Worm (Caenorhabditis elegans) whole organism, L1 larva: Measurements from ENCODE around the gene M03C11.9.

ENCODE experiments used
- C16A3.4 ChIP-seq: fragments of 150-350 bp; optimal IDR thresholded peaks from 2 replicates; lab custom pipeline; 2014; ENCODE audit warnings: missing biosample characterization, missing genetic modification characterization
- Y116A8C.19 ChIP-seq: sonication (generic microtip); optimal IDR thresholded peaks from 2 replicates; lab custom pipeline; 2016; ENCODE audit warnings: missing compliant biosample characterization, missing genetic modification characterization, borderline replicate concordance
- alr-1 ChIP-seq: fragments of 200-800 bp; sonication (Bioruptor generic); optimal IDR thresholded peaks from 2 replicates; lab custom pipeline; 2018; ENCODE audit warnings: borderline replicate concordance, mild to moderate bottlenecking, missing genetic modification characterization, missing compliant biosample characterization
- ama-1 ChIP-seq: fragments of 150-350 bp; optimal IDR thresholded peaks from 2 replicates; lab custom pipeline; 2014
- ceh-63 ChIP-seq: fragments of 200-800 bp; sonication (Bioruptor generic); optimal IDR thresholded peaks from 2 replicates; lab custom pipeline; 2018; ENCODE audit warnings: mild to moderate bottlenecking, missing genetic modification characterization, missing compliant biosample characterization
- ceh-8 ChIP-seq: fragments of 200-800 bp; sonication (Bioruptor generic); optimal IDR thresholded peaks from 2 replicates; lab custom pipeline; 2018; ENCODE audit warnings: mild to moderate bottlenecking, missing genetic modification characterization, moderate library complexity, missing compliant biosample characterization
- ceh-82 ChIP-seq, 3 experiments: fragments of 150-350 bp in 1 of 3; sonication (generic microtip) in 2 of 3; optimal IDR thresholded peaks; 2 replicates each; lab custom pipeline; 2014 to 2017; ENCODE audit warnings: missing biosample characterization in 3 of 3, missing genetic modification characterization in 3 of 3
- ceh-90 ChIP-seq: sonication (generic microtip); optimal IDR thresholded peaks from 2 replicates; lab custom pipeline; 2016; ENCODE audit warnings: missing genetic modification characterization, missing compliant biosample characterization
- dsc-1 ChIP-seq: sonication (generic microtip); optimal IDR thresholded peaks from 2 replicates; lab custom pipeline; 2016; ENCODE audit warnings: mild to moderate bottlenecking, missing genetic modification characterization, missing compliant biosample characterization
- efl-1 ChIP-seq, 4 experiments: fragments of 150-350 bp; optimal IDR thresholded peaks in 3 of 4; peaks in 1 of 4; 1 replicate in 1 of 4; 2 replicates in 3 of 4; lab custom pipeline; 2014; ENCODE audit warnings: missing biosample characterization in 2 of 4, missing genetic modification characterization in 2 of 4, missing genetic modification reagents in 2 of 4
- efl-3 ChIP-seq: fragments of 200-800 bp; sonication (Bioruptor generic); optimal IDR thresholded peaks from 2 replicates; lab custom pipeline; 2018; ENCODE audit warnings: mild to moderate bottlenecking, missing genetic modification characterization, missing compliant biosample characterization
- elt-2 ChIP-seq: sonication (generic microtip); optimal IDR thresholded peaks from 2 replicates; lab custom pipeline; 2016; ENCODE audit warnings: missing genetic modification characterization, mild to moderate bottlenecking, inconsistent platforms, missing compliant biosample characterization, missing genetic modification reagents
- elt-3 ChIP-seq, 6 experiments: fragments of 150-350 bp in 1 of 6; sonication (generic microtip); optimal IDR thresholded peaks; 2 replicates each; lab custom pipeline; 2017 to 2018; ENCODE audit warnings: missing biosample characterization in 6 of 6, missing genetic modification characterization in 6 of 6, inconsistent platforms in 1 of 6
- ets-5 ChIP-seq: fragments of 200-800 bp; sonication (Bioruptor generic); IDR thresholded peaks from 2 replicates; pipeline ENCODE4 v1.3.6; 2022; ENCODE audit warnings: missing genetic modification characterization, missing compliant biosample characterization
- fkh-4 ChIP-seq: sonication (generic microtip); optimal IDR thresholded peaks from 2 replicates; lab custom pipeline; 2016; ENCODE audit warnings: missing compliant biosample characterization, missing genetic modification characterization, borderline replicate concordance
- fkh-8 ChIP-seq: sonication (generic microtip); optimal IDR thresholded peaks from 2 replicates; lab custom pipeline; 2016; ENCODE audit warnings: mild to moderate bottlenecking, missing genetic modification characterization, missing compliant biosample characterization
- fos-1 ChIP-seq: fragments of 150-350 bp; optimal IDR thresholded peaks from 2 replicates; lab custom pipeline; 2014; ENCODE audit warnings: missing biosample characterization, missing genetic modification characterization
- grh-1 ChIP-seq: fragments of 200-800 bp; sonication (Bioruptor generic); IDR thresholded peaks from 2 replicates; pipeline ENCODE4 v1.3.6; 2022; ENCODE audit warnings: missing genetic modification reagents, missing genetic modification characterization, missing compliant biosample characterization
- hlh-4 ChIP-seq: sonication (generic microtip); optimal IDR thresholded peaks from 2 replicates; lab custom pipeline; 2016; ENCODE audit warnings: mild to moderate bottlenecking, missing genetic modification characterization, missing compliant biosample characterization
- irx-1 ChIP-seq: sonication (generic microtip); optimal IDR thresholded peaks from 2 replicates; lab custom pipeline; 2016; ENCODE audit warnings: missing genetic modification characterization, missing compliant biosample characterization
- jun-1 ChIP-seq: fragments of 150-350 bp; optimal IDR thresholded peaks from 2 replicates; lab custom pipeline; 2014; ENCODE audit warnings: missing biosample characterization, missing genetic modification reagents, missing genetic modification characterization
- lin-14 ChIP-seq: fragments of 200-800 bp; sonication (Bioruptor generic); optimal IDR thresholded peaks from 2 replicates; lab custom pipeline; 2018; ENCODE audit warnings: mild to moderate bottlenecking, missing genetic modification characterization, moderate library complexity, missing compliant biosample characterization
- lin-15B ChIP-seq: fragments of 150-350 bp; sonication (generic microtip); optimal IDR thresholded peaks from 3 replicates; lab custom pipeline; 2014; ENCODE audit warnings: missing biosample characterization, missing genetic modification characterization
- lin-35 ChIP-seq, 2 experiments: fragments of 150-350 bp; optimal IDR thresholded peaks; 2 replicates each; lab custom pipeline; 2014; ENCODE audit warnings: missing biosample characterization in 2 of 2, missing genetic modification characterization in 2 of 2, missing genetic modification reagents in 2 of 2
- lin-39 ChIP-seq: fragments of 150-350 bp; optimal IDR thresholded peaks from 2 replicates; lab custom pipeline; 2014; ENCODE audit warnings: missing biosample characterization, missing genetic modification reagents, missing genetic modification characterization
- lsy-2 ChIP-seq, 2 experiments: fragments of 150-350 bp; optimal IDR thresholded peaks; 2 replicates each; lab custom pipeline; 2014; ENCODE audit warnings: missing biosample characterization in 2 of 2, missing genetic modification characterization in 2 of 2
- mab-9 ChIP-seq: fragments of 200-800 bp; sonication (Bioruptor generic); IDR thresholded peaks from 2 replicates; pipeline ENCODE4 v1.3.6; 2022; ENCODE audit warnings: missing genetic modification reagents, missing genetic modification characterization, missing compliant biosample characterization
- nhr-11 ChIP-seq: fragments of 150-350 bp; optimal IDR thresholded peaks from 2 replicates; lab custom pipeline; 2014; ENCODE audit warnings: missing biosample characterization, missing genetic modification characterization
- nhr-12 ChIP-seq: sonication (generic microtip); optimal IDR thresholded peaks from 2 replicates; lab custom pipeline; 2017; ENCODE audit warnings: missing biosample characterization, missing genetic modification characterization
- nhr-19 ChIP-seq: fragments of 200-800 bp; sonication (Bioruptor generic); conservative IDR thresholded peaks from 2 replicates; pipeline ENCODE4 v1.3.6; 2022; ENCODE audit warnings: missing genetic modification characterization, missing compliant biosample characterization
- nhr-20 ChIP-seq: sonication (generic microtip); optimal IDR thresholded peaks from 2 replicates; lab custom pipeline; 2016; ENCODE audit warnings: mild to moderate bottlenecking, missing genetic modification characterization, missing compliant biosample characterization
- nhr-237 ChIP-seq: fragments of 150-350 bp; optimal IDR thresholded peaks from 2 replicates; lab custom pipeline; 2014; ENCODE audit warnings: missing biosample characterization, missing genetic modification characterization
- nhr-28 ChIP-seq: fragments of 150-350 bp; optimal IDR thresholded peaks from 2 replicates; lab custom pipeline; 2014; ENCODE audit warnings: missing biosample characterization, missing genetic modification characterization
- nhr-47 ChIP-seq: sonication (generic microtip); optimal IDR thresholded peaks from 2 replicates; lab custom pipeline; 2016; ENCODE audit warnings: mild to moderate bottlenecking, missing genetic modification characterization, moderate library complexity, missing compliant biosample characterization
- nhr-71 ChIP-seq: sonication (generic microtip); optimal IDR thresholded peaks from 2 replicates; lab custom pipeline; 2016; ENCODE audit warnings: mild to moderate bottlenecking, missing genetic modification characterization, moderate library complexity, missing compliant biosample characterization
- nhr-85 ChIP-seq: sonication (generic microtip); peaks from one replicate; lab custom pipeline; 2016; ENCODE audit warnings: missing genetic modification characterization, inconsistent platforms, missing compliant biosample characterization
- nhr-90 ChIP-seq: sonication (generic microtip); optimal IDR thresholded peaks from 2 replicates; lab custom pipeline; 2016; ENCODE audit warnings: mild to moderate bottlenecking, missing genetic modification characterization, missing compliant biosample characterization; ENCODE audit not compliant: poor library complexity
- pag-3 ChIP-seq: sonication (generic microtip); optimal IDR thresholded peaks from 2 replicates; lab custom pipeline; 2017; ENCODE audit warnings: missing genetic modification characterization, mild to moderate bottlenecking, missing compliant biosample characterization, antibody characterized with exemption, borderline replicate concordance; ENCODE audit not compliant: insufficient read depth
- pqm-1 ChIP-seq: sonication (generic microtip); optimal IDR thresholded peaks from 3 replicates; lab custom pipeline; 2017; ENCODE audit warnings: missing biosample characterization, missing genetic modification characterization
- skn-1 ChIP-seq: fragments of 150-350 bp; optimal IDR thresholded peaks from 2 replicates; lab custom pipeline; 2014; ENCODE audit warnings: missing biosample characterization, missing genetic modification characterization
- sox-4 ChIP-seq: sonication (generic microtip); optimal IDR thresholded peaks from 2 replicates; lab custom pipeline; 2016; ENCODE audit warnings: missing genetic modification characterization, missing compliant biosample characterization
- sptf-1 ChIP-seq: fragments of 150-350 bp; optimal IDR thresholded peaks from 2 replicates; lab custom pipeline; 2014; ENCODE audit warnings: missing biosample characterization, missing genetic modification characterization
- sup-37 ChIP-seq: fragments of 200-800 bp; sonication (Bioruptor generic); optimal IDR thresholded peaks from 2 replicates; lab custom pipeline; 2018; ENCODE audit warnings: mild to moderate bottlenecking, missing genetic modification characterization, missing compliant biosample characterization
- unc-130 ChIP-seq: fragments of 150-350 bp; optimal IDR thresholded peaks from 2 replicates; lab custom pipeline; 2017; ENCODE audit warnings: missing biosample characterization, missing genetic modification characterization, inconsistent platforms
- unc-30 ChIP-seq: sonication (generic microtip); optimal IDR thresholded peaks from 2 replicates; lab custom pipeline; 2017; ENCODE audit warnings: missing biosample characterization, missing genetic modification characterization
- unc-98 ChIP-seq: fragments of 200-800 bp; sonication (Bioruptor generic); IDR thresholded peaks from 2 replicates; pipeline ENCODE4 v1.3.6; 2022; ENCODE audit warnings: missing genetic modification characterization, missing compliant biosample characterization
- vab-15 ChIP-seq: sonication (generic microtip); optimal IDR thresholded peaks from 2 replicates; lab custom pipeline; 2017; ENCODE audit warnings: missing genotype, mild to moderate bottlenecking, missing genetic modification characterization, missing compliant biosample characterization
- xbp-1 ChIP-seq: sonication (generic microtip); optimal IDR thresholded peaks from 2 replicates; lab custom pipeline; 2016; ENCODE audit warnings: missing genetic modification characterization, missing compliant biosample characterization
- zag-1 ChIP-seq: fragments of 150-350 bp; optimal IDR thresholded peaks from 2 replicates; lab custom pipeline; 2014; ENCODE audit warnings: missing biosample characterization, missing genetic modification characterization
- zip-4 ChIP-seq: fragments of 200-800 bp; sonication (Bioruptor generic); optimal IDR thresholded peaks from 2 replicates; lab custom pipeline; 2018; ENCODE audit warnings: mild to moderate bottlenecking, missing genetic modification characterization, moderate library complexity, missing compliant biosample characterization
- ztf-11 ChIP-seq, 2 experiments: sonication (generic microtip); optimal IDR thresholded peaks; 2 replicates each; lab custom pipeline; 2016 to 2017; ENCODE audit warnings: missing genetic modification characterization in 2 of 2, missing biosample characterization in 1 of 2, missing compliant biosample characterization in 1 of 2
- ztf-4 ChIP-seq: fragments of 150-350 bp; optimal IDR thresholded peaks from 2 replicates; lab custom pipeline; 2014; ENCODE audit warnings: missing biosample characterization, missing genetic modification characterization

M03C11.9 gene

DNA sequence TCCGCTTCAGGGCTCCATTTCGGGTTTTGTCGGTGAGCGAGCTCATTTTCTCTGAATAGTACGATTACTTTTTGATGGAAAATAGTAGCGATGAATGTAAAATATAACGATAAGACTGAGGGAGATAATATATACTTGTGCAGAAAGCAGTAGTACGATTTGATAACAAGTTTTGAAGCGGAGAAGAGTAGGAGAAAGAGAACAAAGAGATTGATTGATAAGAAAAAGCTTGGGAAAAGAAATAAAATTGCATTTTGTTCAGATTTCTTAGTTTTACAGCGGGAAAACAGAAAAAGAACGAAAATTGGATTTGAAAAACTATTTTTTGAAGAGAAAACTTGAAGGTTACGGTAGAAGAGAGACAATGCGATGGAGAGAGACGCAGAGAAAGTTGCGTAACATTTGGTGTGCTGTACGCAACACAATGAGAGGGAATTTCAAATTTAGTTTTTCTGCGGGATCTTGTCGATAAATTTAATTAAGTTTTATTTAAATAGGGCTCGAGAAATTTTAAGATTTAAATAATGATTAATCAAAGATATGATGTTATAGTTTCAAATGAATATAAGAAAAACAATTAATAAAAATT, 33.8 kb downstream of the M03C11.9 start, which contains the start of gene umps-1 (continued):
- TF ChIP-seq jun-1 (tag; lab: Kevin White, UChicago) (no peak), ceh-8 (GFP tag; lab: Kevin White, UChicago) (no peak), nhr-237 (tag; lab: Kevin White, UChicago) (peak; percentile 58), Y116A8C.19 (tag; lab: Kevin White, UChicago) (no peak), zip-4 (GFP tag; lab: Kevin White, UChicago) (peak; percentile 64), pag-3 (tag; lab: Kevin White, UChicago) (no peak), nhr-19 (GFP tag; lab: Robert Waterston, UW) (peak; percentile 86), pqm-1 (tag; lab: Kevin White, UChicago) (no peak), ama-1 (lab: Kevin White, UChicago) (peak; percentile 53), zag-1 (tag; lab: Kevin White, UChicago) (no peak), ztf-4 (peak; percentile 26), efl-3 (GFP tag; lab: Kevin White, UChicago) (no peak), fkh-8 (tag; lab: Kevin White, UChicago) (no peak), fkh-4 (tag; lab: Kevin White, UChicago) (no peak), ceh-82 (tag; optimal IDR thresholded peaks at IDR 0.05; lab: Kevin White, UChicago) (peak; percentile 31 to 62 (median 48)), elt-3 (tag; optimal IDR thresholded peaks at IDR 0.05; lab: Kevin White, UChicago) (peak in 2 of 6 experiments; percentile 79 to 84), lin-35 (GFP tag; optimal IDR thresholded peaks at IDR 0.05; lab: Kevin White, UChicago) (peak; percentile 98 to 100), nhr-71 (tag; lab: Kevin White, UChicago) (peak; percentile 89), ztf-11 (tag; optimal IDR thresholded peaks at IDR 0.05; lab: Kevin White, UChicago) (no peak), sptf-1 (tag; lab: Kevin White, UChicago) (no peak), sup-37 (GFP tag; lab: Kevin White, UChicago) (peak; percentile 14), fos-1 (peak; percentile 63), sox-4 (tag; lab: Kevin White, UChicago) (no peak), lin-15B (tag; lab: Kevin White, UChicago) (peak; percentile 39), nhr-90 (tag; lab: Kevin White, UChicago) (peak; percentile 82), unc-130 (peak; percentile 76), unc-98 (GFP tag; lab: Robert Waterston, UW) (no peak), lin-39 (tag; lab: Kevin White, UChicago) (peak; percentile 71), lin-14 (GFP tag; lab: Kevin White, UChicago) (no peak), ceh-63 (no peak), skn-1 (tag; lab: Kevin White, UChicago) (peak; percentile 66), nhr-28 (tag; lab: Kevin White, UChicago) (no peak), C16A3.4 (tag; lab: Kevin White, UChicago) (peak; percentile 82), nhr-11 (tag; lab: Kevin White, UChicago) (no peak), xbp-1 (tag; lab: Kevin White, UChicago) (peak; percentile 76), nhr-12 (tag; lab: Kevin White, UChicago) (no peak), efl-1 (optimal IDR thresholded peaks at IDR 0.05; lab: Kevin White, UChicago) (peak; percentile 99), efl-1 (GFP tag; optimal IDR thresholded peaks at IDR 0.05 in 1 of 2; lab: Kevin White, UChicago) (peak; percentile 98 to 100), hlh-4 (no peak), unc-30 (tag; lab: Kevin White, UChicago) (no peak), alr-1 (tag; lab: Kevin White, UChicago) (no peak), ets-5 (GFP tag; lab: Robert Waterston, UW) (no peak), elt-2 (tag; lab: Kevin White, UChicago) (peak; percentile 31), nhr-85 (tag; lab: Kevin White, UChicago) (peak; percentile 93), irx-1 (tag; lab: Kevin White, UChicago) (peak; percentile 63), lsy-2 (tag; optimal IDR thresholded peaks at IDR 0.05; lab: Kevin White, UChicago) (peak; percentile 99), vab-15 (tag; lab: Kevin White, UChicago) (no peak), ceh-90 (tag; lab: Kevin White, UChicago) (peak; percentile 36), dsc-1 (tag; lab: Kevin White, UChicago) (peak; percentile 42), grh-1 (GFP tag; lab: Robert Waterston, UW) (peak; percentile 68), nhr-20 (tag; lab: Kevin White, UChicago) (peak; percentile 86), mab-9 (GFP tag; lab: Robert Waterston, UW) (no peak), nhr-47 (tag; lab: Kevin White, UChicago) (peak; percentile 84)
